Fruit fly (Drosophila melanogaster) whole organism, embryonic: Measurements from ENCODE around the gene CG1628.
A peak's percentile ranks its signal among the peaks of the same experiment; 100 is the strongest.

Experiments used
- Bgb ChIP-seq: fragments of 200-800 bp; sonication (Bioruptor generic); IDR thresholded peaks from 2 replicates; pipeline ENCODE4 v1.3.6; 2022; ENCODE audit warnings: missing biosample characterization, missing genetic modification characterization; ENCODE audit not compliant: partially characterized antibody
- BtbVII ChIP-seq: fragments of 200-800 bp; sonication (Bioruptor generic); optimal IDR thresholded peaks from 3 replicates; lab custom pipeline; 2017; ENCODE audit warnings: missing biosample characterization, mild to moderate bottlenecking, missing genetic modification characterization
- CG1024 ChIP-seq: fragments of 200-800 bp; sonication (Bioruptor generic); IDR thresholded peaks from 2 replicates; pipeline ENCODE4 v1.3.6; 2022; ENCODE audit warnings: missing biosample characterization, missing genetic modification characterization
- CG10543 ChIP-seq: fragments of 200-800 bp; sonication (Bioruptor generic); optimal IDR thresholded peaks from 3 replicates; lab custom pipeline; 2017; ENCODE audit warnings: missing biosample characterization, mild to moderate bottlenecking, missing genetic modification characterization, moderate library complexity
- CG12071 ChIP-seq: fragments of 200-800 bp; sonication (Bioruptor generic); optimal IDR thresholded peaks from 3 replicates; lab custom pipeline; 2018; ENCODE audit warnings: missing biosample characterization, mild to moderate bottlenecking, missing genetic modification characterization
- CG12219 ChIP-seq: fragments of 200-800 bp; sonication (Bioruptor generic); optimal IDR thresholded peaks from 3 replicates; lab custom pipeline; 2018; ENCODE audit warnings: missing biosample characterization, mild to moderate bottlenecking, missing genetic modification characterization
- CG13775 ChIP-seq: fragments of 200-800 bp; sonication (Bioruptor generic); optimal IDR thresholded peaks from 3 replicates; lab custom pipeline; 2017; ENCODE audit warnings: missing biosample characterization, mild to moderate bottlenecking, missing genetic modification characterization
- CG1529 ChIP-seq: fragments of 200-800 bp; sonication (Bioruptor generic); optimal IDR thresholded peaks from 3 replicates; lab custom pipeline; 2018; ENCODE audit warnings: missing biosample characterization, missing genetic modification characterization
- CG16779 ChIP-seq: fragments of 200-800 bp; sonication (Bioruptor generic); IDR thresholded peaks from 2 replicates; pipeline ENCODE4 v1.3.6; 2022; ENCODE audit warnings: missing biosample characterization, missing genetic modification characterization
- CG17328 ChIP-seq: fragments of 200-800 bp; sonication (Bioruptor generic); IDR thresholded peaks from 2 replicates; pipeline ENCODE4 v1.3.6; 2022; ENCODE audit warnings: missing biosample characterization, missing genetic modification characterization
- CG1792 ChIP-seq: fragments of 200-800 bp; sonication (Bioruptor generic); optimal IDR thresholded peaks from 2 replicates; lab custom pipeline; 2016; ENCODE audit warnings: missing biosample characterization, missing genetic modification characterization
- CG2120 ChIP-seq: fragments of 200-800 bp; sonication (Bioruptor generic); optimal IDR thresholded peaks from 3 replicates; lab custom pipeline; 2016; ENCODE audit warnings: missing biosample characterization, missing genetic modification characterization
- CG2889 ChIP-seq: fragments of 200-800 bp; sonication (Bioruptor generic); IDR thresholded peaks from 3 replicates; pipeline ENCODE4 v1.3.6; 2022; ENCODE audit warnings: missing biosample characterization, missing genetic modification characterization
- CG31441 ChIP-seq: fragments of 200-800 bp; sonication (Bioruptor generic); IDR thresholded peaks from 2 replicates; pipeline ENCODE4 v1.3.6; 2022; ENCODE audit warnings: missing biosample characterization, missing genetic modification characterization
- CG32772 ChIP-seq: fragments of 200-800 bp; sonication (Bioruptor generic); IDR thresholded peaks from 2 replicates; pipeline ENCODE4 v1.3.6; 2022; ENCODE audit warnings: missing biosample characterization, missing genetic modification characterization
- CG43689 ChIP-seq: fragments of 200-800 bp; sonication (Bioruptor generic); IDR thresholded peaks from 2 replicates; pipeline ENCODE4 v1.3.6; 2022; ENCODE audit warnings: missing biosample characterization, missing genetic modification characterization
- CG4707 ChIP-seq: fragments of 200-800 bp; sonication (Bioruptor generic); optimal IDR thresholded peaks from 2 replicates; lab custom pipeline; 2018; ENCODE audit warnings: missing biosample characterization, mild to moderate bottlenecking, missing genetic modification characterization, moderate library complexity
- CG7928 ChIP-seq: fragments of 200-800 bp; sonication (Bioruptor generic); optimal IDR thresholded peaks from 2 replicates; lab custom pipeline; 2017; ENCODE audit warnings: missing biosample characterization, mild to moderate bottlenecking, missing genetic modification characterization
- CG8478 ChIP-seq: fragments of >200 bp; optimal IDR thresholded peaks from 2 replicates; lab custom pipeline; 2018
- CG9797 ChIP-seq: fragments of 200-800 bp; sonication (Bioruptor generic); optimal IDR thresholded peaks from 3 replicates; lab custom pipeline; 2018; ENCODE audit warnings: missing biosample characterization, mild to moderate bottlenecking, missing genetic modification characterization
- CTCF ChIP-seq: fragments of 200-800 bp; sonication (Bioruptor generic); optimal IDR thresholded peaks from 2 replicates; lab custom pipeline; 2017; ENCODE audit warnings: missing biosample characterization, mild to moderate bottlenecking, missing genetic modification characterization, moderate library complexity
- Camta ChIP-seq: fragments of 200-800 bp; sonication (Bioruptor generic); optimal IDR thresholded peaks from 2 replicates; lab custom pipeline; 2016; ENCODE audit warnings: missing biosample characterization, missing genetic modification characterization
- Dp ChIP-seq: fragments of 200-800 bp; sonication (Bioruptor generic); optimal IDR thresholded peaks from 2 replicates; lab custom pipeline; 2018; ENCODE audit warnings: missing biosample characterization, mild to moderate bottlenecking, missing genetic modification characterization, moderate library complexity
- Eip74EF ChIP-seq, 2 experiments: fragments of 200-800 bp in 1 of 2; fragments of >200 bp in 1 of 2; sonication (Bioruptor generic) in 1 of 2; optimal IDR thresholded peaks; 2 replicates each; lab custom pipeline; 2017 to 2019; ENCODE audit warnings: missing biosample characterization in 2 of 2, missing genetic modification characterization in 2 of 2, mild to moderate bottlenecking in 1 of 2, moderate library complexity in 1 of 2
- Mad ChIP-seq: fragments of 200-800 bp; sonication (Bioruptor generic); optimal IDR thresholded peaks from 2 replicates; lab custom pipeline; 2016; ENCODE audit warnings: missing biosample characterization, missing genetic modification characterization
- NfI ChIP-seq: fragments of 200-800 bp; sonication (Bioruptor generic); optimal IDR thresholded peaks from 3 replicates; lab custom pipeline; 2018; ENCODE audit warnings: missing biosample characterization, mild to moderate bottlenecking, missing genetic modification characterization, moderate library complexity
- Oli ChIP-seq: fragments of 200-800 bp; sonication (Bioruptor generic); optimal IDR thresholded peaks from 2 replicates; lab custom pipeline; 2018; ENCODE audit warnings: missing biosample characterization, mild to moderate bottlenecking, missing genetic modification characterization, moderate library complexity
- Scr ChIP-seq: fragments of 200-800 bp; sonication (Bioruptor generic); IDR thresholded peaks from 2 replicates; pipeline ENCODE4 v1.3.6; 2022; ENCODE audit warnings: missing biosample characterization, missing genetic modification characterization; ENCODE audit not compliant: partially characterized antibody
- TFAM ChIP-seq: fragments of 200-800 bp; sonication (Bioruptor generic); optimal IDR thresholded peaks from 2 replicates; lab custom pipeline; 2017; ENCODE audit warnings: missing biosample characterization, missing genetic modification characterization, inconsistent platforms
- Xbp1 ChIP-seq: fragments of 200-800 bp; sonication (Bioruptor generic); optimal IDR thresholded peaks from 3 replicates; lab custom pipeline; 2016; ENCODE audit warnings: missing biosample characterization, mild to moderate bottlenecking, missing genetic modification characterization
- Xrp1 ChIP-seq: fragments of 200-800 bp; sonication (Bioruptor generic); IDR thresholded peaks from 2 replicates; pipeline ENCODE4 v1.3.6; 2022; ENCODE audit warnings: missing biosample characterization, missing genetic modification characterization
- aop ChIP-seq: fragments of 200-800 bp; sonication (Bioruptor generic); IDR thresholded peaks from 2 replicates; pipeline ENCODE4 v1.3.6; 2022; ENCODE audit warnings: missing biosample characterization, missing genetic modification characterization
- chif ChIP-seq, 2 experiments: fragments of 200-800 bp; sonication (Bioruptor generic); optimal IDR thresholded peaks; 3 replicates each; lab custom pipeline; 2016; ENCODE audit warnings: missing biosample characterization in 2 of 2, missing genetic modification characterization in 2 of 2
- chm ChIP-seq: fragments of 200-800 bp; sonication (Bioruptor generic); IDR thresholded peaks from 2 replicates; pipeline ENCODE4 v1.3.6; 2022; ENCODE audit warnings: missing biosample characterization, missing genetic modification characterization
- croc ChIP-seq: fragments of 200-800 bp; sonication (Bioruptor generic); conservative IDR thresholded peaks from 3 replicates; pipeline ENCODE4 v1.3.6; 2022; ENCODE audit warnings: missing biosample characterization, missing genetic modification characterization
- crp ChIP-seq, 2 experiments: fragments of 200-800 bp; sonication (Bioruptor generic); optimal IDR thresholded peaks; 2 replicates in 1 of 2; 3 replicates in 1 of 2; lab custom pipeline; 2017; ENCODE audit warnings: missing biosample characterization in 2 of 2, missing genetic modification characterization in 2 of 2, mild to moderate bottlenecking in 1 of 2, moderate library complexity in 1 of 2
- cwo ChIP-seq: fragments of 200-800 bp; sonication (Bioruptor generic); optimal IDR thresholded peaks from 3 replicates; lab custom pipeline; 2017; ENCODE audit warnings: missing biosample characterization, missing genetic modification characterization, mild to moderate bottlenecking, moderate library complexity, missing genetic modification reagents
- fd3F ChIP-seq: fragments of 200-800 bp; sonication (Bioruptor generic); optimal IDR thresholded peaks from 2 replicates; lab custom pipeline; 2018; ENCODE audit warnings: missing biosample characterization, mild to moderate bottlenecking, missing genetic modification characterization, moderate library complexity
- fu2 ChIP-seq: fragments of 200-800 bp; sonication (Bioruptor generic); optimal IDR thresholded peaks from 2 replicates; lab custom pipeline; 2016; ENCODE audit warnings: missing biosample characterization, missing genetic modification characterization
- gce ChIP-seq: fragments of 200-800 bp; sonication (Bioruptor generic); IDR thresholded peaks from 3 replicates; pipeline ENCODE4 v1.3.6; 2022; ENCODE audit warnings: missing biosample characterization, missing genetic modification characterization
- luna ChIP-seq: fragments of 200-800 bp; sonication (Bioruptor generic); optimal IDR thresholded peaks from 2 replicates; lab custom pipeline; 2016; ENCODE audit warnings: missing biosample characterization, missing genetic modification characterization
- nerfin-2 ChIP-seq: fragments of 200-800 bp; sonication (Bioruptor generic); IDR thresholded peaks from 2 replicates; pipeline ENCODE4 v1.3.6; 2022; ENCODE audit warnings: missing biosample characterization, missing genetic modification characterization; ENCODE audit not compliant: partially characterized antibody
- pan ChIP-seq, 4 experiments: fragments of >200 bp in 3 of 4; fragments of 200-800 bp in 1 of 4; sonication (Bioruptor generic) in 1 of 4; optimal IDR thresholded peaks in 3 of 4; IDR thresholded peaks in 1 of 4; 2 replicates each; pipeline versions ENCODE4 v1.3.6 to Lab custom; 2017 to 2022; ENCODE audit warnings: missing biosample characterization in 2 of 4, missing genetic modification characterization in 2 of 4, mixed read lengths in 1 of 4
- salm ChIP-seq: fragments of 200-800 bp; sonication (Bioruptor generic); optimal IDR thresholded peaks from 2 replicates; lab custom pipeline; 2018; ENCODE audit warnings: missing biosample characterization, mild to moderate bottlenecking, missing genetic modification characterization
- shn ChIP-seq: fragments of 200-800 bp; sonication (Bioruptor generic); optimal IDR thresholded peaks from 3 replicates; lab custom pipeline; 2016; ENCODE audit warnings: missing biosample characterization, missing genetic modification characterization
- slou ChIP-seq: fragments of 200-800 bp; sonication (Bioruptor generic); optimal IDR thresholded peaks from 3 replicates; lab custom pipeline; 2016; ENCODE audit warnings: missing biosample characterization, missing genetic modification characterization
- tgo ChIP-seq: fragments of 200-800 bp; sonication (Bioruptor generic); IDR thresholded peaks from 3 replicates; pipeline ENCODE4 v1.3.6; 2022; ENCODE audit warnings: missing biosample characterization, missing genetic modification characterization
- wek ChIP-seq: fragments of 200-800 bp; sonication (Bioruptor generic); optimal IDR thresholded peaks from 3 replicates; lab custom pipeline; 2018; ENCODE audit warnings: missing biosample characterization, mild to moderate bottlenecking, missing genetic modification characterization, moderate library complexity
- zfh1 ChIP-seq: fragments of 200-800 bp; sonication (Bioruptor generic); IDR thresholded peaks from 3 replicates; pipeline ENCODE4 v1.3.6; 2022; ENCODE audit warnings: missing biosample characterization, missing genetic modification characterization

CG1628 gene

dm6 chrX:10600254-10600916 lies 2.1 kb downstream of the CG1628 start (continued):
- TF ChIP-seq gce (GFP tag; lab: Robert Waterston, UW) (peak; percentile 34; the same call in 1 of the 3 replicates), shn (GFP tag; lab: Kevin White, UChicago) (no peak), chif (GFP tag; optimal IDR thresholded peaks at IDR 0.05; lab: Kevin White, UChicago) (peak; percentile 43 to 45), nerfin-2 (GFP tag; lab: Robert Waterston, UW) (no peak), tgo (GFP tag; lab: Robert Waterston, UW) (peak; percentile 74; the same call in 2 of the 3 replicates), BtbVII (GFP tag; lab: Kevin White, UChicago) (no peak), CTCF (no peak), CG12219 (GFP tag; lab: Kevin White, UChicago) (peak; percentile 25), cwo (GFP tag; lab: Kevin White, UChicago) (peak; percentile 4), CG43689 (GFP tag; lab: Robert Waterston, UW) (no peak), aop (GFP tag; lab: Robert Waterston, UW) (no peak), CG1024 (GFP tag; lab: Robert Waterston, UW) (peak; percentile 60), CG16779 (GFP tag; lab: Robert Waterston, UW) (no peak; the same call in 1 of the 2 replicates), Dp (peak; percentile 22), CG17328 (peak; percentile 62), slou (GFP tag; lab: Kevin White, UChicago) (no peak), Xbp1 (GFP tag; lab: Kevin White, UChicago) (peak; percentile 48), CG31441 (GFP tag; lab: Robert Waterston, UW) (peak; percentile 47), Eip74EF (GFP tag; optimal IDR thresholded peaks at IDR 0.05; lab: Kevin White, UChicago) (peak in 1 of 2 experiments; percentile 7), CG2889 (GFP tag; lab: Robert Waterston, UW) (peak; percentile 60; the same call in 2 of the 3 replicates), CG8478 (lab: Kevin White, UChicago) (no peak), TFAM (GFP tag; lab: Kevin White, UChicago) (no peak), CG2120 (GFP tag; lab: Kevin White, UChicago) (peak; percentile 59), Bgb (no peak), NfI (peak; percentile 46), Camta (GFP tag; lab: Kevin White, UChicago) (no peak), fu2 (peak; percentile 15), fd3F (peak; percentile 16), zfh1 (GFP tag; lab: Robert Waterston, UW) (peak; percentile 75), CG32772 (peak; percentile 49; the same call in 1 of the 2 replicates), croc (GFP tag; lab: Robert Waterston, UW) (peak; percentile 31; the same call in 2 of the 3 replicates), CG13775 (GFP tag; lab: Kevin White, UChicago) (peak; percentile 16), CG1529 (GFP tag; lab: Kevin White, UChicago) (no peak), Xrp1 (GFP tag; lab: Robert Waterston, UW) (peak; percentile 62; the same call in 1 of the 2 replicates), pan (optimal IDR thresholded peaks at IDR 0.05; lab: Kevin White, UChicago) (no peak), pan (GFP tag; optimal IDR thresholded peaks at IDR 0.05 in 1 of 2, IDR thresholded peaks at IDR 0.05 in 1 of 2) (peak in 1 of 2 experiments; percentile 79), CG1792 (GFP tag; lab: Kevin White, UChicago) (no peak), crp (GFP tag; optimal IDR thresholded peaks at IDR 0.05; lab: Kevin White, UChicago) (no peak), salm (no peak), Scr (GFP tag; lab: Robert Waterston, UW) (no peak), Oli (tag; lab: Kevin White, UChicago) (peak; percentile 53), CG7928 (GFP tag; lab: Kevin White, UChicago) (no peak), CG10543 (GFP tag; lab: Kevin White, UChicago) (no peak), CG9797 (GFP tag; lab: Kevin White, UChicago) (no peak), luna (GFP tag; lab: Kevin White, UChicago) (no peak), wek (GFP tag; lab: Kevin White, UChicago) (no peak), CG12071 (peak; percentile 12), chm (GFP tag; lab: Robert Waterston, UW) (peak; percentile 38; the same call in 1 of the 2 replicates), CG4707 (GFP tag; lab: Kevin White, UChicago) (no peak), Mad (GFP tag; lab: Kevin White, UChicago) (no peak)
